Fruit fly (Drosophila melanogaster) whole organism, wandering third instar larva: ENCODE measurements around the gene CG33189.

Experiments used
- Abd-B ChIP-seq: fragments of >200 bp; optimal IDR thresholded peaks from 2 replicates; lab custom pipeline; 2017; ENCODE audit warnings: missing biosample characterization, missing genetic modification characterization
- CG32264 ChIP-seq: fragments of 200-800 bp; sonication (Bioruptor generic); optimal IDR thresholded peaks from 2 replicates; lab custom pipeline; 2016; ENCODE audit warnings: missing biosample characterization, missing genetic modification characterization
- CG9705 ChIP-seq: fragments of 200-800 bp; sonication (Bioruptor generic); optimal IDR thresholded peaks from 2 replicates; lab custom pipeline; 2018; ENCODE audit warnings: missing biosample characterization, mild to moderate bottlenecking, missing genetic modification characterization
- CrebA ChIP-seq: fragments of 200-800 bp; sonication (Bioruptor generic); optimal IDR thresholded peaks from 2 replicates; lab custom pipeline; 2016; ENCODE audit warnings: missing biosample characterization, mild to moderate bottlenecking, missing genetic modification characterization, borderline replicate concordance
- Dfd ChIP-seq: fragments of >200 bp; optimal IDR thresholded peaks from 2 replicates; lab custom pipeline; 2017; ENCODE audit warnings: missing biosample characterization, missing genetic modification characterization
- Dif ChIP-seq: fragments of 200-275, 200-300 bp; sonication (Bioruptor generic); optimal IDR thresholded peaks from 2 replicates; lab custom pipeline; 2018; ENCODE audit warnings: missing biosample characterization, missing genetic modification characterization; ENCODE audit not compliant: partially characterized antibody
- GATAd ChIP-seq: sonication (Bioruptor generic); optimal IDR thresholded peaks from 2 replicates; lab custom pipeline; 2016; ENCODE audit warnings: missing biosample characterization, missing genetic modification characterization
- HLH106 ChIP-seq: fragments of 200-800 bp; optimal IDR thresholded peaks from 3 replicates; lab custom pipeline; 2019; ENCODE audit warnings: missing biosample characterization, mild to moderate bottlenecking, missing genetic modification characterization, moderate library complexity
- Hnf4 ChIP-seq: fragments of 200-800 bp; sonication (Bioruptor generic); optimal IDR thresholded peaks from 2 replicates; lab custom pipeline; 2016; ENCODE audit warnings: missing biosample characterization, mild to moderate bottlenecking, missing genetic modification characterization
- Hr78 ChIP-seq: fragments of >200 bp; optimal IDR thresholded peaks from 2 replicates; lab custom pipeline; 2017; ENCODE audit warnings: missing biosample characterization, missing genetic modification characterization
- Hr83 ChIP-seq: fragments of 200-300 bp; sonication (Bioruptor generic); optimal IDR thresholded peaks from 2 replicates; lab custom pipeline; 2016; ENCODE audit warnings: missing biosample characterization, mild to moderate bottlenecking, missing genetic modification characterization, moderate library complexity; ENCODE audit not compliant: poor library complexity, severe bottlenecking
- Jra ChIP-seq: sonication (Bioruptor generic); optimal IDR thresholded peaks from 2 replicates; lab custom pipeline; 2016; ENCODE audit warnings: missing biosample characterization, missing genetic modification characterization
- Mio ChIP-seq: sonication (Bioruptor generic); optimal IDR thresholded peaks from 2 replicates; lab custom pipeline; 2016; ENCODE audit warnings: missing biosample characterization, missing genetic modification characterization
- Myc ChIP-seq: fragments of >200 bp; optimal IDR thresholded peaks from 2 replicates; lab custom pipeline; 2017
- N ChIP-seq: fragments of >200 bp; optimal IDR thresholded peaks from 2 replicates; lab custom pipeline; 2018; ENCODE audit warnings: missing biosample characterization, missing external identifiers, missing genetic modification characterization
- OdsH ChIP-seq: fragments of 200-800 bp; sonication (Bioruptor generic); optimal IDR thresholded peaks from 2 replicates; lab custom pipeline; 2016; ENCODE audit warnings: missing biosample characterization, mild to moderate bottlenecking, missing genetic modification characterization
- Rel ChIP-seq, 2 experiments: fragments of 200-800 bp; sonication (Bioruptor generic) in 1 of 2; optimal IDR thresholded peaks; 2 replicates in 1 of 2; 3 replicates in 1 of 2; lab custom pipeline; 2016 to 2019; ENCODE audit warnings: mild to moderate bottlenecking in 2 of 2, missing biosample characterization in 2 of 2, missing genetic modification characterization in 2 of 2, moderate library complexity in 1 of 2
- Sp1 ChIP-seq: fragments of 200-800 bp; sonication (Bioruptor generic); optimal IDR thresholded peaks from 3 replicates; lab custom pipeline; 2019; ENCODE audit warnings: missing biosample characterization, mild to moderate bottlenecking, missing genetic modification characterization, moderate library complexity
- Vsx2 ChIP-seq: fragments of 200-300, 225-300 bp; sonication (Bioruptor generic); optimal IDR thresholded peaks from 2 replicates; lab custom pipeline; 2018; ENCODE audit warnings: missing biosample characterization, missing genetic modification characterization; ENCODE audit not compliant: partially characterized antibody
- br ChIP-seq: fragments of 200-800 bp; sonication (Bioruptor generic); optimal IDR thresholded peaks from 2 replicates; lab custom pipeline; 2016; ENCODE audit warnings: missing biosample characterization, missing genetic modification characterization
- brk ChIP-seq: fragments of 200-800 bp; sonication (Bioruptor generic); optimal IDR thresholded peaks from 2 replicates; lab custom pipeline; 2016; ENCODE audit warnings: missing biosample characterization, mild to moderate bottlenecking, missing genetic modification characterization
- dl ChIP-seq, 2 experiments: fragments of 175-275, 200-275 bp in 1 of 2; fragments of 200-275 bp in 1 of 2; sonication (Bioruptor generic); optimal IDR thresholded peaks; lab custom pipeline; 2018; ENCODE audit warnings: mild to moderate bottlenecking in 2 of 2, missing biosample characterization in 2 of 2, missing genetic modification characterization in 2 of 2, moderate library complexity in 2 of 2; ENCODE audit not compliant: partially characterized antibody in 2 of 2, insufficient read depth in 1 of 2
- dmrt93B ChIP-seq: fragments of 200-800 bp; sonication (Bioruptor generic); optimal IDR thresholded peaks from 2 replicates; lab custom pipeline; 2018; ENCODE audit warnings: missing biosample characterization, mild to moderate bottlenecking, missing genetic modification characterization
- dsf ChIP-seq: sonication (Bioruptor generic); optimal IDR thresholded peaks from 2 replicates; lab custom pipeline; 2016; ENCODE audit warnings: missing biosample characterization, missing genetic modification characterization, borderline replicate concordance
- ey ChIP-seq: fragments of 200-800 bp; sonication (Bioruptor generic); optimal IDR thresholded peaks from 2 replicates; lab custom pipeline; 2016; ENCODE audit warnings: missing biosample characterization, missing genetic modification characterization
- foxo ChIP-seq, 2 experiments: fragments of 200-800 bp; sonication (Bioruptor generic); optimal IDR thresholded peaks; 2 replicates in 1 of 2; 3 replicates in 1 of 2; lab custom pipeline; 2016 to 2017; ENCODE audit warnings: missing biosample characterization in 2 of 2, missing genetic modification characterization in 2 of 2
- fru ChIP-seq: fragments of 200-800 bp; sonication (Bioruptor generic); optimal IDR thresholded peaks from 3 replicates; lab custom pipeline; 2016; ENCODE audit warnings: missing biosample characterization, mild to moderate bottlenecking, missing genetic modification characterization
- h ChIP-seq: fragments of 200-800 bp; sonication (Bioruptor generic); optimal IDR thresholded peaks from 3 replicates; lab custom pipeline; 2016; ENCODE audit warnings: missing biosample characterization, mild to moderate bottlenecking, missing genetic modification characterization
- jim ChIP-seq: fragments of 175-275, 200-325 bp; sonication (Bioruptor generic); optimal IDR thresholded peaks from 2 replicates; lab custom pipeline; 2016; ENCODE audit warnings: missing biosample characterization, mild to moderate bottlenecking, missing genetic modification characterization
- lola ChIP-seq: fragments of >200 bp; optimal IDR thresholded peaks from 2 replicates; lab custom pipeline; 2017; ENCODE audit warnings: missing biosample characterization, missing genetic modification characterization
- pan ChIP-seq: fragments of >200 bp; optimal IDR thresholded peaks from 2 replicates; lab custom pipeline; 2017
- psq ChIP-seq: fragments of 200-800 bp; sonication (Bioruptor generic); optimal IDR thresholded peaks from 3 replicates; lab custom pipeline; 2017; ENCODE audit warnings: missing biosample characterization, mild to moderate bottlenecking, missing genetic modification characterization, moderate library complexity
- rgr ChIP-seq: fragments of 200-800 bp; sonication (Bioruptor generic); optimal IDR thresholded peaks from 3 replicates; lab custom pipeline; 2016; ENCODE audit warnings: missing biosample characterization, mild to moderate bottlenecking, missing genetic modification characterization
- sage ChIP-seq: fragments of 200-800 bp; sonication (Bioruptor generic); optimal IDR thresholded peaks from 2 replicates; lab custom pipeline; 2016; ENCODE audit warnings: missing biosample characterization, mild to moderate bottlenecking, missing genetic modification characterization
- sv ChIP-seq: fragments of 200-800 bp; sonication (Bioruptor generic); optimal IDR thresholded peaks from 3 replicates; lab custom pipeline; 2016; ENCODE audit warnings: missing biosample characterization, missing genetic modification characterization
- tai ChIP-seq: sonication (Bioruptor generic); optimal IDR thresholded peaks from 2 replicates; lab custom pipeline; 2016; ENCODE audit warnings: missing biosample characterization, missing genetic modification characterization
- usp ChIP-seq: fragments of >200 bp; optimal IDR thresholded peaks from 2 replicates; lab custom pipeline; 2017; ENCODE audit warnings: missing biosample characterization, missing genetic modification characterization
- woc ChIP-seq: sonication (Bioruptor generic); optimal IDR thresholded peaks from 2 replicates; lab custom pipeline; 2016; ENCODE audit warnings: missing biosample characterization, mild to moderate bottlenecking, missing genetic modification characterization

Gene CG33189

DNA sequence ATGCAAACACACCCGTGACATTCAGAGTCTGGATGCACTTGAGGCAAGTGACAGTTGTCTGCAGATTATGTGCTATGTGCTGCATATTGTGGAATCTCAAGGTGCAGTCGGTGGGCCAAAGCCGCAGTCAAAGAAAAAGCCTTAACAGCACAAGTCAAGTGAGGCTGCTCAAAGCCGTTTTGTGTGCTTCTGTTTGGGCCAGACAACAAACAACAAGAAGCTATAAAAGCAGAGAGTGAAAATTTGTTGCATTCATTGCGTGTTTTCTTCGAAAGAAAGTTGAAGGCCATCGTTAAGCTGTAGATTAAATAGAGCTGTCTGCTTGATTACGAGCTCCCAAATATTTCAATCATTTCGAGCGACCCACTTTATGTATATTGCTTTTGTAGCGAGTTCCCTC lies 38.6 kb downstream of the CG33189 start:
- TF ChIP-seq Mio (GFP tag; lab: Kevin White, UChicago) (no peak), usp (GFP tag; lab: Kevin White, UChicago) (no peak), sv (GFP tag; lab: Kevin White, UChicago) (no peak), dsf (GFP tag; lab: Kevin White, UChicago) (no peak), ey (no peak), N (no peak), Abd-B (GFP tag; lab: Kevin White, UChicago) (no peak), sage (GFP tag; lab: Kevin White, UChicago) (no peak), h (GFP tag; lab: Kevin White, UChicago) (no peak), CrebA (GFP tag; lab: Kevin White, UChicago) (no peak), Hr83 (GFP tag; lab: Kevin White, UChicago) (no peak), Dfd (GFP tag; lab: Kevin White, UChicago) (no peak), HLH106 (tag; lab: Kevin White, UChicago) (no peak)

DNA sequence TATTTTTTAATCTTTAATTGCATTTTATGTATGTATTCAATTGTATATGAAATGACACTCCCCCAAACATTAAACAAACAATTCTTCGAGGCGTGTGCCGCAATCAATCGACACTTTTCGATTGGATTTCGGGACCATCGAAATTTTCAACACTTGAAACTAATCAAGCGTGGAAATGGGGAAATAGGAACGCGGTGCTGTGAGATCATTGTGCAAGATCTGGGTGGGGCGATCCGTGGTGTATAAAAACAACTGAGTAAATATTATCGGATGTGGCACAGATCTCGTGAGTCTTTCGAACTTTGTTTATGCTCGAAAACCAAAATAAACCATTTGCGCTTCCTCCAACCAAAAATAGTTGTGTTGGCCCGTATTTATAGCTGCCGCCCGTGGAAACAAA lies 39.3 kb downstream of the CG33189 start:
- TF ChIP-seq h (GFP tag; lab: Kevin White, UChicago), result no peak
- TF ChIP-seq CrebA (GFP tag; lab: Kevin White, UChicago), result no peak
- no peak for TF ChIP-seq Jra (GFP tag; lab: Kevin White, UChicago)
- no peak for TF ChIP-seq Vsx2 (GFP tag; lab: Kevin White, UChicago)
- TF ChIP-seq br, result no peak
- no peak for TF ChIP-seq pan (lab: Kevin White, UChicago)
- TF ChIP-seq usp (GFP tag; lab: Kevin White, UChicago), result no peak
- no peak for TF ChIP-seq tai (GFP tag; lab: Kevin White, UChicago)
- no peak for TF ChIP-seq Sp1
- no peak for TF ChIP-seq jim (GFP tag; lab: Kevin White, UChicago)
- no peak for TF ChIP-seq Hr78 (GFP tag; lab: Kevin White, UChicago)
- TF ChIP-seq CG32264 (GFP tag; lab: Kevin White, UChicago), result no peak
- TF ChIP-seq Hr83 (GFP tag; lab: Kevin White, UChicago), result no peak
- no peak for TF ChIP-seq N
- no peak for TF ChIP-seq rgr (GFP tag; lab: Kevin White, UChicago)

DNA sequence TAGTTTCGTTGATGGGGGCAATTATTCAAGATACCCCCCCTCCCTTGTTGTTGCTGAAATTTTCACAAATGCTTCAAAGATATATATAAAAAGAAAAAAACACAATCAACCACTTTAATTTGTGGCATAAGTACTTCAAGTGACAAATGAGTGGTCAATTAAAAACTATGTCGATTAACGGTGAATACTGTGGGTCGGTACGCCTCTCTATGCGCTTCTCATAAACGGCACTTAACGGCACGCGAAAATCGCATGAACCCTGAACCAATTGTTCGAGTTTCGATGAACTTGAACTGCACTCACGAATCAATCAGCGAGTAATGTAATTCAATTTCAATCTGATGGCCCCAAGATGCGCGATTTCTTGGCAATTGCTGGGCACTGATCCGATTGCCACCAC lies 40.5 kb downstream of the CG33189 start:
- TF ChIP-seq Sp1 (no peak), foxo (GFP tag; optimal IDR thresholded peaks at IDR 0.05; lab: Kevin White, UChicago) (no peak), CrebA (GFP tag; lab: Kevin White, UChicago) (no peak), lola (GFP tag; lab: Kevin White, UChicago) (no peak), dl (GFP tag; optimal IDR thresholded peaks at IDR 0.05; lab: Kevin White, UChicago; ENCODE audit: insufficient read depth in 1 of 2, partially characterized antibody in 2 of 2) (no peak), Abd-B (GFP tag; lab: Kevin White, UChicago) (no peak), GATAd (GFP tag; lab: Kevin White, UChicago) (no peak)

DNA sequence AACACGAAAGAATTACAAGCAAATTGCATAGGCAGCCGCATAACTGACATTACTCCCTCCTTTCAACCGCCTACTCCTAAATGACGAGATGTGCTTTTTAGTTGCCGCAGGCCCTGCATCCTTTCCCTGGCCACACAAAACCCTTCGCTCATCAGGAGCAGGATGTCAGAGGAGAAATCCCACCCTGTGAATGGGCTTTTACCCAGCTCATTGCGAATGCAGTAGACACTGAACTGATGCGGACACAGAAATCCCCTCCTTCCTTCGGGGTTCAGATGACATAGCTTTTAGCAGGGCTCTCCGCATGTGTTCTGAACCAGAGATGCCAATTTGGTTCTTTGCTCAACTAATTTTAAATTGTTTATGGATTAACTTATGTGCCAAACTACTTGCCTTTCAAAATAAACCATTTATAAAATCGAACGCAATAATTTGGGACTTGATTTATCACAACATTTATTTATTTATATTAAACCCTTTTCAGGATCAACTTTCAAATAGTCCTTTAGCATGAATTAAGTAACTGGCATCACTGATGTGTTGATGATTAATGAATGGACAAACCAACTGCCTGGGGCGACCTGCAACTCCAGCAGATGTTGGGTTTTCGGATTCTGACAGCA lies 41.3 kb downstream of the CG33189 start:
- TF ChIP-seq jim (GFP tag; lab: Kevin White, UChicago) (no peak), rgr (GFP tag; lab: Kevin White, UChicago) (peak; percentile 42), usp (GFP tag; lab: Kevin White, UChicago) (no peak), N (no peak), lola (GFP tag; lab: Kevin White, UChicago) (no peak), Abd-B (GFP tag; lab: Kevin White, UChicago) (no peak), dmrt93B (no peak), dsf (GFP tag; lab: Kevin White, UChicago) (no peak), Dfd (GFP tag; lab: Kevin White, UChicago) (no peak), foxo (GFP tag; optimal IDR thresholded peaks at IDR 0.05; lab: Kevin White, UChicago) (peak in 1 of 2 experiments; percentile 35), GATAd (GFP tag; lab: Kevin White, UChicago) (no peak), Vsx2 (GFP tag; lab: Kevin White, UChicago) (no peak), brk (GFP tag; lab: Kevin White, UChicago) (no peak), woc (GFP tag; lab: Kevin White, UChicago) (peak; percentile 36), Hr78 (GFP tag; lab: Kevin White, UChicago) (no peak), Hnf4 (GFP tag; lab: Kevin White, UChicago) (no peak), Hr83 (GFP tag; lab: Kevin White, UChicago) (no peak), HLH106 (tag; lab: Kevin White, UChicago) (peak; percentile 20), Sp1 (peak; percentile 40), h (GFP tag; lab: Kevin White, UChicago) (peak; percentile 45), sv (GFP tag; lab: Kevin White, UChicago) (no peak), CG9705 (GFP tag; lab: Kevin White, UChicago) (no peak), ey (peak; percentile 1), Jra (GFP tag; lab: Kevin White, UChicago) (no peak), CG32264 (GFP tag; lab: Kevin White, UChicago) (no peak), Rel (GFP tag; optimal IDR thresholded peaks at IDR 0.05; lab: Kevin White, UChicago) (no peak), Rel (tag; optimal IDR thresholded peaks at IDR 0.05; lab: Kevin White, UChicago) (no peak), OdsH (GFP tag; lab: Kevin White, UChicago) (peak; percentile 25), Dif (GFP tag; lab: Kevin White, UChicago) (no peak), Myc (lab: Kevin White, UChicago) (no peak), sage (GFP tag; lab: Kevin White, UChicago) (no peak), psq (peak; percentile 10), pan (lab: Kevin White, UChicago) (no peak), br (no peak), fru (GFP tag; lab: Kevin White, UChicago) (peak; percentile 65)
